Fruit fly (Drosophila melanogaster) ovary, adult (tissue): ENCODE results near the gene tbrd-1.

Experiments used
- CG17801 ChIP-seq: fragments of 200-800 bp; optimal IDR thresholded peaks from 2 replicates; lab custom pipeline; 2019; ENCODE audit warnings: missing biosample characterization, mild to moderate bottlenecking, missing genetic modification characterization, moderate library complexity; ENCODE audit not compliant: partially characterized antibody

Gene tbrd-1

dm6 chr3R:23902034-23902433, 8.7 kb upstream of the tbrd-1 start:
- no peak for TF ChIP-seq CG17801 (GFP tag; lab: Kevin White, UChicago)

DNA sequence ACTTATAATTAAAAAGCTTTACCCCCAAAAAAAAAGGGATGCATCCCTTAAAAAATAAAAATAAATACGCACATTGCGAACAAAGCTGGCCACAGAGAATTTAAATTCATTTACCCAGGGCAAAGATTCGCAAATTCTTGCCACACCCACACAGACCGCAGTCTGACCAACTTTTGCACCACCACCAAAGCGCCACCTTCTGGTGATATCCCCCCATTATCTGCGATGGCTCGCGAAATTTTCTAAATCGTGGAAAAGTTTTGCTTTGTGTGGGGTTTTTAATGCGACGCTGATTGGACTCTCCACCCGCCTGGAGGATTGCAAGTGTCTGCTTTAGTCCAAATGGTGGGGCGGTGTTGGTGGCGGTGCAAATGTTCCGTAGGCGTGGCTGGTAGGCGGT, 6.7 kb upstream of the tbrd-1 start:
- no peak for TF ChIP-seq CG17801 (GFP tag; lab: Kevin White, UChicago)

DNA sequence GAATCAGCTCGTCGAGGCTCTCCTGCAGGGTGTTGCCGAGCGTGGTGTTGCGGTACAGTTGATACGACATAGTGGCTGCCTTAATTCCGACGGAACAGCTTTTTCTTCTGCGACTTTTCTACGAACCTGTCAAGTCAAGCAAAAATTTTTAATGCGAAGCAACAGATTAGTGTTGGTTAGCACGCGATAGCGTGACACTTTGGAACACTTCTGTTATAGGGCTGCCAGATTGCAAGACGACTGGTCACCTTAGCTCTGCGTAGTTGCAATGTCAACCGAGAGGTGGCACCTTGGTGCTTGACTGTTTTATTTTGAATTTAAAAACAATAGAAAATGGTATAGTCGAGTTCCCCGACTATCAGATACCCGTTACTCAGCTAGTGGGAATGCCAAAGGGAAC, 2.5 kb downstream of the tbrd-1 start, which contains the start of gene TfIIA-S:
TfIIA-S (minus strand) TSS at position 175 of the 400 bp plus-strand sequence.
- TF ChIP-seq CG17801 (GFP tag; lab: Kevin White, UChicago) = peak; percentile 75

- TF ChIP-seq CG17801 (GFP tag; lab: Kevin White, UChicago) = peak; percentile 75
Measured at dm6 chr3R:23889922-23890321, 3.4 kb downstream of the tbrd-1 start, which contains the start of gene Pli. TSS of gene Pli (minus strand) at chr3R:23890052.

DNA sequence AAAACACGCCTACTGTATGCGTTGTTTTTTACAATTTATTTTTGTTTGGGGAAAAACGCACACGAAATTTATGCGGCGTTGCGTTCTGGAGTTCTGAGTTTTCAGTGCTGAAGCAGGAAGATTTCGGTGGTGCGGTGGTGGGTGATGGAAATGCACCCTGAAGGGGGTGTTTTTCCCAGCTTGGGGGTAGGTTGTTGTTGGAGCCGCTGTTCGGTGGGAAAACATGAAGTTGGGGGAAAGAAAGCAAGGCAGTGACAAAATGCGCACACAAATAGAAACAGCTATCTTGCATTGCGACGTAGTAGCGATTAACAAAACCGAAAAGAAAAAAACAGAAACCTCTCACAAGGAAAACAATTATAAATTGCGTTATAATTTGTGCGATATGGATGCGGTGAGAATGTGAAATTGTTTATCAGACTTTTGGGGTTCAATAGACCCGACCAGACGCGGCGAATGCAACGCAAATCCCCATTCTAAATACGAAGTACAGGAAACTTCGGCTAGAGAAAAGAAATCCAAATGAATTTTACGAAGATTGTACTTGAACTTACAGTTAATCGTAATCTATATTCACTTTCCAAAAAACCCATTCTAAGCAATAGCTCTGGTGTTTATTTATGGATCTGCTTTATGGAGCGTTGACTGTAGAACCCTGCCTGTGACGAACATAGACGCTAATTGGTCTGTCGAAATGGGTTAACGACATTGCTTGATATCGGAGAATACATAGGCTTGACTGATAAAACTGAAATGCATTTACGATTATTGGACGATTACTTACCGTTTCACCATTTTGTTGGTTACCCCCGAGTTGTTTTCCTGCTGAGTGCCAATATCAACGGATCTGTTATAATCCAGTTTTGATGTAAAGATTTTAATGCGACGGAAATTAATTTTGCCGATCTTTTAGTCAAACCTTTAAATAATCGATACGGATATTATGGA, 4.8 kb downstream of the tbrd-1 start:
- TF ChIP-seq CG17801 (GFP tag; lab: Kevin White, UChicago) = peak; percentile 36

DNA sequence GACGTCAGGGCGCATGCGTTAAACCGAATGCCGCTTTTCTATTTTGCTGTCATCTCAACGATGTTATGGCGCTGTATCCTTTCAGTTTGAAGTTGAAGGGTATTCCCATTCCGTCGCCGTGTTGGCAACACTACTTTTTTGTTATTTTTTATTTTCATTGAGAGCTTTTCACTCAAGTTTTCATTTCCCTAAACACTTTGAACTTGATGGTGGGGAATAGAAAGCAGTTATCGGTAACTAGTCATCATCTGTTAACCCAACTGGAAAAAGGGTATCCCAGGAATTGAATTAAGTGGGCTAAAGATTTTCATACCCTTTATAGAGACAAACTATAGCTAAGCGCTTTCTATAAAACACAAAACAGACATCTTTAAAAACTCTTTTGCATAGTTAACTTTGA, 5.8 kb downstream of the tbrd-1 start:
- TF ChIP-seq CG17801 (GFP tag; lab: Kevin White, UChicago) = no peak

DNA sequence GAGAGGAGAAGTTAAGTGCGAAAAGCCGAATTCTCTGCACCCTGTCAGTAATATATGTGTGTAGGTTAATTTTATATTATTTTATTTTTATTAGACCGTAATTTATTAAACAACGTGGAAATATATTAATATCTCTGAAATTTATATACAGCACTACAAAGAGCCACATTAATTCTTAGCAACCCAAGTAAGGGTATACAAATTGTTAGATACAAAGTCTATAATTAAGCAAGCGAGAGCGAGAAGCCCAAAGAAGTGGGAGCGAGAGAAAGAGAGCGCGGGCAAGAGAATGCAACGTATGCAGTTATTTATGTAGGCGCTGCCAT, 6.3 kb downstream of the tbrd-1 start:
- TF ChIP-seq CG17801 (GFP tag; lab: Kevin White, UChicago) = peak; percentile 98

DNA sequence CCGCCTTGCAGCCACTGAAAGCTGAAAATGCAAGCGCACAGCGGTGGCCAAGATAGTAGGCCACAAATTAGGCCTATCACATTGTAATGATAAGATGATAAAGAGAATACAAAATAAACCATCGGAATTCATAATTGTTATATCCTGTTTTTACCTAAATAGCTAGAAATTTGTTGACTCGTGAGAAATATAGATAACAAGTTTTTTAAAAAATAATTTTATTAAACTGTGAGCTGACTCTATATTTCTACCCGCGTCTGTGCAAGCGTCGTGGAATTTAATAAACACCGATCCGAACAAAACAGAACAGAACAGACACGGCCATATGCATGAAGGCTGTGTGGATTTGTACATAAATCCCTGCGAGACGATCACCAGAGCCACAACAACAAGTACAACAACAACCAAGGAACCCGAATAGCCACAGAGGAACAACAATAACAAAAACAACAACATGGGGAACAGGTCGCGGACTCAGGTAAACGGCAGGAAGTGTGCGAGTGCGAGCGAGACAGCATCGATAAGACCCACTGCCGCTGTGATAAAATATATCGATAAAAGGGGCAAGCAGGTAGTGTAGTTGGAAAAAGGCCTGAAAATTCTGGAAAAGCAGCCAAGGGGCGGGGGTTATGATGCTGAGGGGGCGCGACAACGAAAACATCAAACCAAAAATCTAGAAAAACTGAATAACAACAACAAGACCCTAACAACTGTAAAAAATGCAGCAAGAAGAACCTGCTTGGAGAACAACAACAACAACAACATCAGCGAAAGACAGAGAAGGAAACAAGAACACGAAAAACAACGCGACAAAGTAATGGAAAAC, 6.9 kb downstream of the tbrd-1 start:
- TF ChIP-seq CG17801 (GFP tag; lab: Kevin White, UChicago) = peak; percentile 92

DNA sequence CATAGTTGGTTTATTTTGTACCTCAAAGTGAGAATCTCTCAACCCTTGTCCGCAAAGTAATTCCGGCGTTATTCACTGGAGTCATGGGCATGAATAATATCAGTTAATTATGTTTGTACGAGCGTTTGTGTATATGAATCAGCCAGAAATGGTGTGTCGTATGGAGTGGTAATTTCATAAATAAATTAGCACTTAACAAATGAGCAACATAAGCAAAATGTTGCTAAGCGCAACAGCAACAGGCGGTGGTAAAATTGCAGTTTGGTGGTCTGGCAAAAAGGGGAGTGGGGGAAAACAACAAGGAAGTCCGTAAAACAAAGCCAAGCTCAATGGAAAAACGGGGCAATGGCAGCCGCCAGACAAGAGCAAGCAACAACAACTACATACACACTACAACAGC, 7.7 kb downstream of the tbrd-1 start:
- TF ChIP-seq CG17801 (GFP tag; lab: Kevin White, UChicago) = no peak

DNA sequence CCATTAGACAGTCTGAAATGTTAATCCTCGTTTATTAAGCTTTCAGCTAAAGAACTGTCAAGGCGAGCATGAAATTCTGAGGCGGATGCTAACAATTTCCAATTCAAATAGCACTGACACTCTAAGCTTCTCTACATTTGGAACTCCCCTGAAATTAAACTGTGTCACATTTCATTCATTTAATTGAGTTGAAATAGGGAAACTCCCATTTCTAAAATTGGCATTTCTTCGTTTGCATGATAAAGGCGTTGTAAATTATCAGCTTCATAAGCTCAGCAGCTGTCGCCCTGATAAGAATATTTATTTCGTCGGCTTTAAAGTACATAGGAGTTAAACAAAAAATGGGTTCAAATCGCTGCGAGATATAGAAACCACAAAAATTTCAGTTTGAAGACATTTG, 8.2 kb downstream of the tbrd-1 start:
- TF ChIP-seq CG17801 (GFP tag; lab: Kevin White, UChicago) = no peak

- no peak for TF ChIP-seq CG17801 (GFP tag; lab: Kevin White, UChicago)
Measured at dm6 chr3R:23884088-23884727, 9.2 kb downstream of the tbrd-1 start.

DNA sequence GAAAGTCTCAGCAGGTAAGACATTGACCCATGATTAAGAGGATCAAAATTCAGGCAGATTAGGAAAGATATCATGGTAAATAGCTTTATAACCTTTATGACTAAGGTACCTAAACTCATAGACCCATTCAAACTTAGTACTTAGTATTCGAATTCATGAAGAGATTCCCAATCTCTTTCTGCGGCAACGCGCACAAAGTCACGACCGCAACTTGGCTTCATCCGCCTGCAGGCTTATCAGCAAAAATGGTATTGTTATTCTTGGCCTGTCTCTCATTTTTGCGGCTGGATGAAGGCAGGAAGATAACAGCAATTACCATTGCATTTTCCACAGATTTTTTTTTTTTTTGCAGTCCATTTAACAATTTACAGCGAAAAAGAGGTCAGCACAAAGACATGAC, 13.1 kb downstream of the tbrd-1 start:
- no peak for TF ChIP-seq CG17801 (GFP tag; lab: Kevin White, UChicago)

dm6 chr3R:23878318-23878799, 15.0 kb downstream of the tbrd-1 start:
- TF ChIP-seq CG17801 (GFP tag; lab: Kevin White, UChicago) = no peak

DNA sequence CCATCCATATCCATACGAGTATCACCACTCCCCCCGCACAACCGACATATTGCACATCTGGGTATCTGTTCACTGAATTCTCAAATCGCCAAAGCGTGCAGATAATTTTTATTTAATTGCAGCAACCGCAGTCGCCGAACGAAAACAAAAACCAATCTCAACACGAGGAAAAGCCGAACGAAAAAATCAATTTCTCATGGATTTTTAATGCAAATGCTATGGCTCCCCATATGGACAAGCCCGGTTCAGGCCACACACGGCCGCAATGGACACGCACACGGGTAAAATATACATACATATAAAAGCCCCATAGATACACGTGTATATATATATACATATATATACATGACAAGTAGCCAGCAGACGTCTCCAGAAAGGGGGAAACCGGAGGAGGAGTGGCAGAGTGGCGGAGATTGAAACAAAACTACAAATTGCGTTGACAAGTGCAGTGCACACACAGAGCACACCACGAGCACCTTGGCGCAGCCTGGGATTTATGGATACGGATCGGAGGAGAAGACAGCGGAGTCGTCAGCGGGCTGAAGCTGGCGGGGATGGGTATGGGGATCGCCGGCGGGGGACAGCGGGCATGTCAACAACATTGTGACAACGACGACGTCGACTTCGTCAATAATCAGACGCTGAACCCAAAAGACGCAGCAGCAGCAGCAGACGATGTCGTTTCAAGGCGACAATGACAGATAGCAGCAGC, 15.6 kb downstream of the tbrd-1 start:
- no peak for TF ChIP-seq CG17801 (GFP tag; lab: Kevin White, UChicago)
